Worm (Caenorhabditis elegans): Measurements from ENCODE around the gene srh-172.

The srh-172 gene

DNA sequence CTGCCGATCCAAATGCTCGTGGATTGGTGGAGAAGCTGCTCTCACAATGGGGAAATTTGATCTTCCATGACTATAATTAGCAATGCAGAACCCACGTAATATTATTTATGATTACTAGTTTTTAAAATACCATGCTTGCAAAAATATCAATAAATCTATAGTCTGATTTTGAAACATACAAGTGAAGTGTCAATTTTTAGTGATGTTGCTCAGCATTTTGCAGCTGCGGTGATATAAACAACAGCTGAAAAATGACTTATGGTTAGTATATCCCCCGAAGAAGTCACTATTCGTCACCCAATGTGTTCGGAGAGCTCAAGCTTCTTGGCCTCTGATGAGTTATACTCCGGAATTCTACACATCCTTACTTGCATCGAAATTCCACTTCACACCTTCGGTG lies at the start of gene srh-172:
Gene srh-172, plus strand, starts transcription at position 301 of the 400 bp plus-strand sequence.
- TF ChIP-seq elt-3 (tag; optimal IDR thresholded peaks at IDR 0.05) (no peak), gmeb-1 (tag; optimal IDR thresholded peaks at IDR 0.05) (no peak), ztf-1 (GFP tag; conservative IDR thresholded peaks at IDR 0.05) (no peak), sma-9 (GFP tag; optimal IDR thresholded peaks at IDR 0.05) (no peak), sma-9 (tag; optimal IDR thresholded peaks at IDR 0.05) (no peak), unc-55 (GFP tag; optimal IDR thresholded peaks at IDR 0.05) (no peak)

DNA sequence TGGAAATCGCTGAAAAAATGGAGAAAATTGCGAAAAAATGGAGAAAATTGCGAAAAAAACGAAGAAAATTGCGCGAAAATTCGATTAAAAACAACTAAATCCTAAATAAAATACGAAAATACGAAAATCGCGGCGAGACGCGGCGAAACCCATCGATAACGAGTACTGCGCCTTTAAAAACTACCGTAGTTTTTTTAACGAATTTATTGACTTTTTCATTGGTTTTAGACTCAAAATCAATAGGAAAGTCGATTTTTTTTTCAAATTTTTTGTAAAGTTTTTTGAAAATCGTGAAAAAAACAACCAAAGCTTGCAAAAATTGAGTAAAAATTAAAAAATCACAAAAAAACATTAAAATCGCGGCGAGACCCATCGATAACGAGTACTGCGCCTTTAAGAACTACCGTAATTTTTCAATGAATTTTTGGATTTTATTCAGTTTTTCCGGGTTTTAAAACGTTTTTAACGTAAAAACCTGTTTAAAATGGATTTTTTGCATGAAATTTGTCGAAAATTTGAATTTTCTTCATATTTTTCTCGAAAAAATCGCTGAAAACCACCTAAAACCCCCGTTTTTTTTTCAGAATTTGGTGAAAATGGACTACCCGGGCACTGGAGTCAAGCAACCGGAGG lies 42.8 kb upstream of the srh-172 start, which contains the start of the genes chk-2 and Y60A3A.19:
Gene chk-2, minus strand, starts transcription at position 51 of the 633 bp plus-strand sequence.
Gene Y60A3A.19, plus strand, starts transcription at position 583 of the 633 bp plus-strand sequence.
- TF ChIP-seq nhr-23 (tag; optimal IDR thresholded peaks at IDR 0.05) = no peak
- no peak for TF ChIP-seq blmp-1 (tag; optimal IDR thresholded peaks at IDR 0.05; ENCODE audit: insufficient read depth)
- TF ChIP-seq ceh-16 (tag; optimal IDR thresholded peaks at IDR 0.05) = no peak
- no peak for TF ChIP-seq snpc-4 (tag; optimal IDR thresholded peaks at IDR 0.05)
- no peak for TF ChIP-seq nhr-10 (tag; optimal IDR thresholded peaks at IDR 0.05)
- no peak for TF ChIP-seq zag-1 (tag; optimal IDR thresholded peaks at IDR 0.05)
- no peak for TF ChIP-seq nhr-77 (tag; optimal IDR thresholded peaks at IDR 0.05)
- no peak for TF ChIP-seq egl-27 (tag; optimal IDR thresholded peaks at IDR 0.05)
- TF ChIP-seq skn-1 (tag; optimal IDR thresholded peaks at IDR 0.05) = no peak
- no peak for TF ChIP-seq Y55F3AM.14 (GFP tag; optimal IDR thresholded peaks at IDR 0.05)
- TF ChIP-seq nhr-21 (tag; optimal IDR thresholded peaks at IDR 0.05) = no peak
- no peak for TF ChIP-seq C34F6.9 (tag; optimal IDR thresholded peaks at IDR 0.05)
- no peak for TF ChIP-seq unc-62 (GFP tag; optimal IDR thresholded peaks at IDR 0.05)
- no peak for TF ChIP-seq lsy-2 (tag; optimal IDR thresholded peaks at IDR 0.05)
- TF ChIP-seq sma-9 (GFP tag; optimal IDR thresholded peaks at IDR 0.05) = no peak
- TF ChIP-seq sma-9 (tag; optimal IDR thresholded peaks at IDR 0.05) = no peak
- TF ChIP-seq unc-55 (GFP tag; optimal IDR thresholded peaks at IDR 0.05) = no peak
- no peak for TF ChIP-seq nhr-11 (tag; optimal IDR thresholded peaks at IDR 0.05)
- TF ChIP-seq lin-13 (GFP tag; optimal IDR thresholded peaks at IDR 0.05) = no peak
- TF ChIP-seq alr-1 (tag; optimal IDR thresholded peaks at IDR 0.05) = no peak

DNA sequence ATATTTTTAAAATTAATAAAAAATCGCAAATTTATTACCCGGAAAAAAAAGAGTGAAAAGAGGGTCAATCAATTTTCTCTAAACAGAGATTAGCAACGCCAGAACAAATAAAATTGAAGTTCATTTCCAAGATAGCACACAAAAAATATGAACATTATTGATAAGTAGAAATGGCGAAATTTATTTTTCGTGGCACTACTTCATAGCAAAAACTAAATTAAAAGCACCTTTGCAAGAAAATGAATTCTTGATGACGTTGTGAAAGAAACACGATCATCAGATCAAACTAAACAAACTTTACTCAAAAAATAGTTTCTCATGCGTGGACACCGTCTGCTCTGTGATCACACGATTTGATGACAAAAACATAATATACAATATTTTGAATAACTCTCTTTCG lies 36.2 kb upstream of the srh-172 start, which contains the start of gene Y60A3A.16:
Gene Y60A3A.16, minus strand, starts transcription at position 101 of the 400 bp plus-strand sequence.
- TF ChIP-seq nhr-23 (tag; optimal IDR thresholded peaks at IDR 0.05) = no peak
- no peak for TF ChIP-seq ZK546.5 (tag; optimal IDR thresholded peaks at IDR 0.05)
- TF ChIP-seq lsy-2 (tag; optimal IDR thresholded peaks at IDR 0.05) = no peak
- no peak for TF ChIP-seq unc-62 (GFP tag; optimal IDR thresholded peaks at IDR 0.05)

DNA sequence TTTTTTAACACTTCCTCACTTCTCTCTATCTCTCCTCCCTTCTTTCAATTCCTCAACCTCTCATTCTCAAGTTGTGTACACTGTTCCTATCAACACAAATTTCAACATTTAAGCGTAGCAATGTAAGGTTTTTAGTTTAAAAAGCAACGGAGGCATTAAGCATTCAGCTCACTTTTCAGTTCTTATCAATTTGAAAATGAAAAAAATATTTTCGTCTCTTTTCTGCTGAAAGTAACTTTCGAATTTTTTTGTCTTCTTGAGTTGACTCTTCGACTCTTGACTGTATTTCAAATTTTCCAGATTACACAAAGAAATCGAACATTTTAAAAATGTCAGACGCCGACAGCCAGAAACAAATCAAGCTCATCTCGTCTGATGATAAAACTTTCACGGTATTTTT lies 34.9 kb upstream of the srh-172 start, which contains the start of gene skr-4:
Gene skr-4, plus strand, starts transcription at position 301 of the 400 bp plus-strand sequence.
- TF ChIP-seq lin-39 (tag; optimal IDR thresholded peaks at IDR 0.05) (no peak), mbf-1 (tag; optimal IDR thresholded peaks at IDR 0.05) (no peak), blmp-1 (tag; optimal IDR thresholded peaks at IDR 0.05; ENCODE audit: insufficient read depth) (no peak), ztf-4 (tag; optimal IDR thresholded peaks at IDR 0.05) (no peak), nhr-129 (tag; optimal IDR thresholded peaks at IDR 0.05) (no peak), C34F6.9 (tag; optimal IDR thresholded peaks at IDR 0.05) (no peak), fos-1 (tag; optimal IDR thresholded peaks at IDR 0.05) (no peak), alr-1 (tag; optimal IDR thresholded peaks at IDR 0.05) (no peak)

DNA sequence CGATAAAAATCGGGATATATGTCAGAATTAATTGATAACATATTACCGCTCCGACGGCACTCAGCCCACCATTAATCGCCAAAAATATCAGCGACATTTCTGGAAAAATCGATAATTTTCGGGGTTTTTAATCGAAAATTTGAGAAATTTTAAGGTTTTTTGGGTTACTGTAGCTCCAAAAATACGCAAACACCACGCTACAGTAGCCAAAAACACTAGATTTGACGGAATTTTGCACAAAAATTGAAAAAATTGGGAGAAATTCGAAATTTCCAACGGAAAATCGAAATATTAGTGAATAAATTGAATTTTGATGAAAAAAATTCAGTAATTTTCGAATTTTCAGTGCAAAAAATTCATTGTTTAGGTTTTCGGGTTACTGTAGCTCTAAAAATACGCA lies 24.6 kb upstream of the srh-172 start, which contains the start of gene algn-7:
Gene algn-7, minus strand, starts transcription at position 101 of the 400 bp plus-strand sequence.
- TF ChIP-seq elt-1 (tag; optimal IDR thresholded peaks at IDR 0.05) (no peak), ztf-11 (tag; optimal IDR thresholded peaks at IDR 0.05) (no peak), aly-2 (tag; optimal IDR thresholded peaks at IDR 0.05) (no peak), Y55F3AM.14 (GFP tag; optimal IDR thresholded peaks at IDR 0.05) (no peak)

DNA sequence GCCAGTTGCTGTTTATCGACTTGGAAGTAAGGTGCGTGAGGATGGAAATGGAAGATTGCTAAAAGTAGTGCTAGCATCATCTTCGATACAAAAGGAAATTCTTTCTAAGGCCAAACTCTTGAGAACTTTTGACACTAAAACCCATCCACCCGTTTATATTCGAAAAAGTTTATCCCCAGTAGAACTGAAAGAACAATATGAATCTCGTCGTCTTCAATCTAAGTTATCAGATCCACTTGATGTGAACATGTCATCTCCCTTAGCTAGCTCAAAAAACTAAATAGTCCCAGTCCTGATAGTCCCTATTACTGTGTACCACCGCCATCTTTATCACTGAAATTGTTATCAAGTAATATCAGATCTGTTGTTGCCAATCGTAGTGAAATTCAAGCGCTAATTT lies 21.9 kb upstream of the srh-172 start:
- no peak for TF ChIP-seq skn-1 (tag; optimal IDR thresholded peaks at IDR 0.05)
